Fruit fly (Drosophila melanogaster) whole organism, embryonic: ENCODE results near the gene Cpr66Cb.

ENCODE experiments used
- Atf3 ChIP-seq: fragments of 200-800 bp; sonication (Bioruptor generic); optimal IDR thresholded peaks from 3 replicates; lab custom pipeline; 2016; ENCODE audit warnings: missing biosample characterization, missing genetic modification characterization
- Awh ChIP-seq: fragments of 200-800 bp; sonication (Bioruptor generic); IDR thresholded peaks from 2 replicates; pipeline ENCODE4, ENCODE4 v1.3.6; 2022; ENCODE audit warnings: missing biosample characterization, missing genetic modification characterization
- B-H2 ChIP-seq: fragments of 200-800 bp; sonication (Bioruptor generic); optimal IDR thresholded peaks from 2 replicates; lab custom pipeline; 2018; ENCODE audit warnings: missing biosample characterization, mild to moderate bottlenecking, missing genetic modification characterization
- CG10543 ChIP-seq: fragments of 200-800 bp; sonication (Bioruptor generic); optimal IDR thresholded peaks from 3 replicates; lab custom pipeline; 2017; ENCODE audit warnings: missing biosample characterization, mild to moderate bottlenecking, missing genetic modification characterization, moderate library complexity
- CG11695 ChIP-seq: fragments of 200-800 bp; sonication (Bioruptor generic); IDR thresholded peaks from 3 replicates; pipeline ENCODE4 v1.3.6; 2022; ENCODE audit warnings: missing biosample characterization, missing genetic modification characterization
- CG13296 ChIP-seq: fragments of 200-800 bp; sonication (Bioruptor generic); optimal IDR thresholded peaks from 3 replicates; lab custom pipeline; 2018; ENCODE audit warnings: missing biosample characterization, mild to moderate bottlenecking, missing genetic modification characterization
- CG14710 ChIP-seq: fragments of 200-800 bp; sonication (Bioruptor generic); optimal IDR thresholded peaks from 3 replicates; lab custom pipeline; 2019; ENCODE audit warnings: missing biosample characterization, mild to moderate bottlenecking, missing genetic modification characterization, moderate library complexity
- CG17385 ChIP-seq: fragments of 200-800 bp; sonication (Bioruptor generic); optimal IDR thresholded peaks from 3 replicates; lab custom pipeline; 2018; ENCODE audit warnings: missing biosample characterization, mild to moderate bottlenecking, missing genetic modification characterization
- CG2116 ChIP-seq: fragments of 200-800 bp; sonication (Bioruptor generic); optimal IDR thresholded peaks from 3 replicates; lab custom pipeline; 2018; ENCODE audit warnings: missing biosample characterization, mild to moderate bottlenecking, missing genetic modification characterization
- CG2712 ChIP-seq: fragments of 200-800 bp; optimal IDR thresholded peaks from 3 replicates; lab custom pipeline; 2019; ENCODE audit warnings: missing biosample characterization, mild to moderate bottlenecking, missing genetic modification characterization, moderate library complexity
- CG32532 ChIP-seq: fragments of 200-800 bp; sonication (Bioruptor generic); IDR thresholded peaks from 2 replicates; pipeline ENCODE4 v1.3.6; 2022; ENCODE audit warnings: missing biosample characterization, missing genetic modification characterization
- CG42726 ChIP-seq: fragments of 200-800 bp; sonication (Bioruptor generic); IDR thresholded peaks from 2 replicates; pipeline ENCODE4 v1.3.6; 2022; ENCODE audit warnings: missing biosample characterization, missing genetic modification characterization; ENCODE audit not compliant: partially characterized antibody
- CG4424 ChIP-seq: fragments of 200-800 bp; sonication (Bioruptor generic); optimal IDR thresholded peaks from 3 replicates; lab custom pipeline; 2016; ENCODE audit warnings: missing biosample characterization, missing genetic modification characterization
- CG6254 ChIP-seq: fragments of 200-800 bp; sonication (Bioruptor generic); optimal IDR thresholded peaks from 3 replicates; lab custom pipeline; 2017; ENCODE audit warnings: mild to moderate bottlenecking, missing biosample characterization, missing genetic modification reagents, missing genetic modification characterization
- CG6813 ChIP-seq: fragments of 200-800 bp; sonication (Bioruptor generic); optimal IDR thresholded peaks from 2 replicates; lab custom pipeline; 2017; ENCODE audit warnings: missing biosample characterization, missing genetic modification characterization, mild to moderate bottlenecking, moderate library complexity, missing genetic modification reagents
- CG7271 ChIP-seq: fragments of 200-800 bp; sonication (Bioruptor generic); optimal IDR thresholded peaks from 2 replicates; lab custom pipeline; 2018; ENCODE audit warnings: missing biosample characterization, mild to moderate bottlenecking, missing genetic modification characterization, moderate library complexity
- CG8281 ChIP-seq: fragments of 200-800 bp; sonication (Bioruptor generic); optimal IDR thresholded peaks from 2 replicates; lab custom pipeline; 2018; ENCODE audit warnings: missing biosample characterization, mild to moderate bottlenecking, missing genetic modification characterization, moderate library complexity
- CG9797 ChIP-seq: fragments of 200-800 bp; sonication (Bioruptor generic); optimal IDR thresholded peaks from 3 replicates; lab custom pipeline; 2018; ENCODE audit warnings: missing biosample characterization, mild to moderate bottlenecking, missing genetic modification characterization
- Deaf1 ChIP-seq: fragments of 200-800 bp; optimal IDR thresholded peaks from 3 replicates; lab custom pipeline; 2019; ENCODE audit warnings: missing biosample characterization, mild to moderate bottlenecking, missing genetic modification characterization, moderate library complexity
- Dll ChIP-seq: fragments of 200-800 bp; sonication (Bioruptor generic); IDR thresholded peaks from 4 replicates; pipeline ENCODE4 v1.3.6; 2022; ENCODE audit warnings: missing biosample characterization, missing genetic modification characterization; ENCODE audit not compliant: partially characterized antibody
- Dp ChIP-seq: fragments of 200-800 bp; sonication (Bioruptor generic); optimal IDR thresholded peaks from 2 replicates; lab custom pipeline; 2018; ENCODE audit warnings: missing biosample characterization, mild to moderate bottlenecking, missing genetic modification characterization, moderate library complexity
- Eip74EF ChIP-seq, 2 experiments: fragments of 200-800 bp in 1 of 2; fragments of >200 bp in 1 of 2; sonication (Bioruptor generic) in 1 of 2; optimal IDR thresholded peaks; 2 replicates each; lab custom pipeline; 2017 to 2019; ENCODE audit warnings: missing biosample characterization in 2 of 2, missing genetic modification characterization in 2 of 2, mild to moderate bottlenecking in 1 of 2, moderate library complexity in 1 of 2
- HLH4C ChIP-seq: fragments of 200-800 bp; sonication (Bioruptor generic); IDR thresholded peaks from 3 replicates; pipeline ENCODE4 v1.3.6; 2022; ENCODE audit warnings: missing biosample characterization, missing genetic modification characterization; ENCODE audit not compliant: partially characterized antibody
- Lhr ChIP-seq: fragments of 200-800 bp; sonication (Bioruptor generic); optimal IDR thresholded peaks from 3 replicates; lab custom pipeline; 2017; ENCODE audit warnings: mild to moderate bottlenecking, missing biosample characterization, missing genetic modification reagents, missing genetic modification characterization
- MBD-R2 ChIP-seq: fragments of 200-800 bp; sonication (Bioruptor generic); IDR thresholded peaks from 2 replicates; pipeline ENCODE4 v1.3.6; 2022; ENCODE audit warnings: missing biosample characterization, missing genetic modification characterization
- Oaz ChIP-seq: fragments of 200-800 bp; sonication (Bioruptor generic); IDR thresholded peaks from 2 replicates; pipeline ENCODE4 v1.3.6; 2022; ENCODE audit warnings: missing biosample characterization, missing genetic modification characterization
- Sin3A ChIP-seq: fragments of >200 bp; optimal IDR thresholded peaks from 2 replicates; lab custom pipeline; 2018
- ato ChIP-seq: fragments of 200-800 bp; sonication (Bioruptor generic); IDR thresholded peaks from 2 replicates; pipeline ENCODE4 v1.3.6; 2022; ENCODE audit warnings: missing biosample characterization, missing genetic modification characterization; ENCODE audit not compliant: partially characterized antibody
- bab2 ChIP-seq: fragments of 200-800 bp; sonication (Bioruptor generic); optimal IDR thresholded peaks from 2 replicates; lab custom pipeline; 2016; ENCODE audit warnings: missing biosample characterization, missing genetic modification characterization
- danr ChIP-seq: fragments of 200-800 bp; sonication (Bioruptor generic); IDR thresholded peaks from 2 replicates; pipeline ENCODE4 v1.3.6; 2022; ENCODE audit warnings: missing biosample characterization, missing genetic modification characterization
- dpn ChIP-seq, 2 experiments: fragments of 200-800 bp; sonication (Bioruptor generic); optimal IDR thresholded peaks; 3 replicates each; lab custom pipeline; 2016; ENCODE audit warnings: missing biosample characterization in 2 of 2, missing genetic modification characterization in 2 of 2
- gfzf ChIP-seq: fragments of 200-800 bp; sonication (Bioruptor generic); optimal IDR thresholded peaks from 2 replicates; lab custom pipeline; 2016; ENCODE audit warnings: missing biosample characterization, mild to moderate bottlenecking, missing genetic modification characterization, moderate library complexity
- hb ChIP-seq: fragments of 200-800 bp; sonication (Bioruptor generic); IDR thresholded peaks from 3 replicates; pipeline ENCODE4 v1.3.6; 2022; ENCODE audit warnings: missing biosample characterization, missing genetic modification characterization; ENCODE audit not compliant: partially characterized antibody
- inv ChIP-seq: fragments of 200-800 bp; sonication (Bioruptor generic); IDR thresholded peaks from 2 replicates; pipeline ENCODE4 v1.3.6; 2022; ENCODE audit warnings: missing biosample characterization, missing genetic modification characterization; ENCODE audit not compliant: partially characterized antibody
- lbe ChIP-seq: fragments of 200-800 bp; sonication (Bioruptor generic); optimal IDR thresholded peaks from 2 replicates; lab custom pipeline; 2016; ENCODE audit warnings: missing biosample characterization, mild to moderate bottlenecking, missing genetic modification characterization
- luna ChIP-seq: fragments of 200-800 bp; sonication (Bioruptor generic); optimal IDR thresholded peaks from 2 replicates; lab custom pipeline; 2016; ENCODE audit warnings: missing biosample characterization, missing genetic modification characterization
- mirr ChIP-seq: fragments of 200-800 bp; sonication (Bioruptor generic); optimal IDR thresholded peaks from 3 replicates; lab custom pipeline; 2018; ENCODE audit warnings: missing biosample characterization, mild to moderate bottlenecking, missing genetic modification characterization
- nmo ChIP-seq: fragments of 200-800 bp; sonication (Bioruptor generic); optimal IDR thresholded peaks from 2 replicates; lab custom pipeline; 2018; ENCODE audit warnings: missing biosample characterization, mild to moderate bottlenecking, missing genetic modification characterization, moderate library complexity
- pzg ChIP-seq: fragments of 200-800 bp; sonication (Bioruptor generic); optimal IDR thresholded peaks from 3 replicates; lab custom pipeline; 2018; ENCODE audit warnings: missing biosample characterization, mild to moderate bottlenecking, missing genetic modification characterization, moderate library complexity
- slbo ChIP-seq: fragments of 200-800 bp; sonication (Bioruptor generic); IDR thresholded peaks from 2 replicates; pipeline ENCODE4 v1.3.6; 2022; ENCODE audit warnings: missing biosample characterization, missing genetic modification characterization
- sna ChIP-seq: fragments of 200-800 bp; sonication (Bioruptor generic); IDR thresholded peaks from 2 replicates; pipeline ENCODE4 v1.3.6; 2022; ENCODE audit warnings: missing biosample characterization, missing genetic modification characterization; ENCODE audit not compliant: partially characterized antibody
- sqz ChIP-seq: fragments of 200-800 bp; sonication (Bioruptor generic); optimal IDR thresholded peaks from 3 replicates; lab custom pipeline; 2018; ENCODE audit warnings: missing biosample characterization, mild to moderate bottlenecking, missing genetic modification characterization
- stwl ChIP-seq: fragments of 200-800 bp; sonication (Bioruptor generic); optimal IDR thresholded peaks from 3 replicates; lab custom pipeline; 2018; ENCODE audit warnings: missing biosample characterization, mild to moderate bottlenecking, missing genetic modification characterization, moderate library complexity
- sug ChIP-seq: fragments of 200-800 bp; optimal IDR thresholded peaks from 2 replicates; lab custom pipeline; 2019; ENCODE audit warnings: missing biosample characterization, mild to moderate bottlenecking, missing genetic modification characterization, moderate library complexity
- tna ChIP-seq: fragments of 200-800 bp; sonication (Bioruptor generic); IDR thresholded peaks from 2 replicates; pipeline ENCODE4 v1.3.6; 2022; ENCODE audit warnings: missing biosample characterization, missing genetic modification characterization; ENCODE audit not compliant: partially characterized antibody
- zen2 ChIP-seq: fragments of 200-800 bp; sonication (Bioruptor generic); IDR thresholded peaks from 3 replicates; pipeline ENCODE4 v1.3.6; 2022; ENCODE audit warnings: missing biosample characterization, missing genetic modification characterization; ENCODE audit not compliant: partially characterized antibody

The Cpr66Cb gene

DNA sequence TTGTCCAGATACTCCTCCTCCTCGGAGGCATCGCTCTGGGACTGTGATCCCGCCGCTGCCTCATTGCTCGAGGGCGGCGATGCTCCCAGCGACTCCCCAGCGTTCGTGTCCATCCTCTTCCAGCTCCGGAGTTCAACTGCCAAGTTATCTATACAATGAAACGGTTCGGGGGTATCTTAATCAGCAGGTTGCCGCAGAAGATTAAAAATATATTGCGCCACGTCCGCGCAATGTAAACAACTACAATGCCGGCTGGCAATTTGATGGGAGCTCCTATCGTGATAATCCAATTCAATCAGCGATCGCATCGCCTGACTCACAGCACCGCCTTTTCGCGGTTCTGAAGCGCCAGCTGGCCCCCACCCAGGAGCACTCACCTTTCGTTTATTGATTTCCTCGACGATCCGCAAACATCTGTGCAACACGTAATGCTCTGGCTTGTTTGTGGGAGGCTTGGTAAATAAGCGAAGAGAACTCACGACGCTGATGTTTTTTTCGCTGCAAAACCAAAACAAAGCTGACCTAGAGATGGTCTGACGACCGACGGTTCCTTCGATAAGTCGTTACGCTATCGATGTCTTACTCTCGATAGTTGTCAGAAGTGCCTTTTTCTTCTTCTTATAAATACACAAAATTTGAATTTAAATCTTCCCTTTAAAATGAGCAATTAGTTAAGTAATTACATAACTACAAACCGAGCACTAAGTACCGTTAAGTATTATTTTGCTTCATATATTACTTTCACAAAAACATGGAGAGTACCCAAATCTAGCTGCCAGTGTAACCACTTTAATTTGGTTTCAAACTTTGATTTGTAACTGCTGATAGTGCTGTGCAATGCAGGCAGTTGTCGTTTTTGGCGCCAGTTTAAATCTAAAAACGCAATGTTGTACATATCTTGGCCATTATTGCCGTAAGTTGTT, 46.9 kb upstream of the Cpr66Cb start, which contains the start of gene cert (continued):
- TF ChIP-seq CG42726 (GFP tag; lab: Robert Waterston, UW) (peak; percentile 80; the same call in 1 of the 2 replicates), sqz (GFP tag; lab: Kevin White, UChicago) (peak; percentile 31), CG8281 (tag; lab: Kevin White, UChicago) (no peak), ato (peak; percentile 86), CG10543 (peak; percentile 36), Dp (GFP tag; lab: Kevin White, UChicago) (peak; percentile 87), CG9797 (GFP tag; lab: Kevin White, UChicago) (peak; percentile 17), nmo (GFP tag; lab: Kevin White, UChicago) (peak; percentile 70), CG2712 (tag; lab: Kevin White, UChicago) (peak; percentile 17), CG6813 (GFP tag; lab: Kevin White, UChicago) (peak; percentile 38), Dll (peak; percentile 92), CG14710 (peak; percentile 99), Oaz (GFP tag; lab: Robert Waterston, UW) (no peak), zen2 (GFP tag; lab: Robert Waterston, UW) (peak; percentile 66), CG2116 (GFP tag; lab: Kevin White, UChicago) (peak; percentile 92), Sin3A (lab: Kevin White, UChicago) (peak; percentile 94), mirr (GFP tag; lab: Kevin White, UChicago) (peak; percentile 31), CG32532 (GFP tag; lab: Robert Waterston, UW) (no peak), tna (peak; percentile 76), MBD-R2 (GFP tag; lab: Robert Waterston, UW) (peak; percentile 71), luna (GFP tag; lab: Kevin White, UChicago) (no peak), stwl (peak; percentile 89), Lhr (GFP tag; lab: Kevin White, UChicago) (peak; percentile 37), CG13296 (GFP tag; lab: Kevin White, UChicago) (peak; percentile 8), CG11695 (GFP tag; lab: Robert Waterston, UW) (0 out of 3 replicates have a peak, but pooled peaks have one; percentile 40), pzg (peak; percentile 81), sug (peak; percentile 76), inv (GFP tag; lab: Robert Waterston, UW) (peak; percentile 87), CG17385 (GFP tag; lab: Kevin White, UChicago) (peak; percentile 96), CG7271 (tag; lab: Kevin White, UChicago) (no peak), slbo (peak; percentile 54; the same call in 1 of the 2 replicates), danr (GFP tag; lab: Robert Waterston, UW) (no peak), Deaf1 (peak; percentile 12), dpn (GFP tag; optimal IDR thresholded peaks at IDR 0.05; lab: Kevin White, UChicago) (peak; percentile 33 to 44), lbe (GFP tag; lab: Kevin White, UChicago) (peak; percentile 61), bab2 (GFP tag; lab: Kevin White, UChicago) (peak; percentile 35), Awh (GFP tag; lab: Robert Waterston, UW) (0 out of 2 replicates have a peak, but pooled peaks have one; percentile 25), CG4424 (GFP tag; lab: Kevin White, UChicago) (peak; percentile 43), gfzf (GFP tag; lab: Kevin White, UChicago) (peak; percentile 46), sna (GFP tag; lab: Robert Waterston, UW) (peak; percentile 87), CG6254 (GFP tag; lab: Kevin White, UChicago) (no peak), B-H2 (no peak), Eip74EF (GFP tag; optimal IDR thresholded peaks at IDR 0.05; lab: Kevin White, UChicago) (peak in 1 of 2 experiments; percentile 20), HLH4C (GFP tag; lab: Robert Waterston, UW) (peak; percentile 83), Atf3 (GFP tag; lab: Kevin White, UChicago) (no peak), hb (GFP tag; lab: Robert Waterston, UW) (peak; percentile 86)
